Fruit fly (Drosophila melanogaster) Kc167 (cell line): ENCODE measurements around the gene CG42302.

Experiments
- Myc ChIP-seq: fragments of >200 bp; optimal IDR thresholded peaks from 2 replicates; lab custom pipeline; 2017; ENCODE audit warnings: missing external identifiers
- Sin3A ChIP-seq: fragments of >200 bp; optimal IDR thresholded peaks from 2 replicates; lab custom pipeline; 2018; ENCODE audit warnings: missing external identifiers
- h ChIP-seq: fragments of >200 bp; optimal IDR thresholded peaks from 3 replicates; lab custom pipeline; 2018; ENCODE audit warnings: missing external identifiers
- insv ChIP-seq: fragments of >200 bp; optimal IDR thresholded peaks from 3 replicates; lab custom pipeline; 2018; ENCODE audit warnings: missing external identifiers
- psq ChIP-seq: fragments of >200 bp; optimal IDR thresholded peaks from 2 replicates; lab custom pipeline; 2017; ENCODE audit warnings: missing external identifiers
- ttk ChIP-seq: sonication (Bioruptor generic); optimal IDR thresholded peaks from 2 replicates; lab custom pipeline; 2017; ENCODE audit warnings: missing external identifiers

Gene CG42302

dm6 chrX:18725572-18725971 is at the start of gene CG42302:
CG42302 (minus strand) TSS chrX:18725672.
- TF ChIP-seq Myc (lab: Kevin White, UChicago) (no peak), h (lab: Kevin White, UChicago) (no peak), ttk (lab: Kevin White, UChicago) (no peak), psq (lab: Kevin White, UChicago) (no peak), insv (lab: Kevin White, UChicago) (no peak), Sin3A (lab: Kevin White, UChicago) (no peak)

DNA sequence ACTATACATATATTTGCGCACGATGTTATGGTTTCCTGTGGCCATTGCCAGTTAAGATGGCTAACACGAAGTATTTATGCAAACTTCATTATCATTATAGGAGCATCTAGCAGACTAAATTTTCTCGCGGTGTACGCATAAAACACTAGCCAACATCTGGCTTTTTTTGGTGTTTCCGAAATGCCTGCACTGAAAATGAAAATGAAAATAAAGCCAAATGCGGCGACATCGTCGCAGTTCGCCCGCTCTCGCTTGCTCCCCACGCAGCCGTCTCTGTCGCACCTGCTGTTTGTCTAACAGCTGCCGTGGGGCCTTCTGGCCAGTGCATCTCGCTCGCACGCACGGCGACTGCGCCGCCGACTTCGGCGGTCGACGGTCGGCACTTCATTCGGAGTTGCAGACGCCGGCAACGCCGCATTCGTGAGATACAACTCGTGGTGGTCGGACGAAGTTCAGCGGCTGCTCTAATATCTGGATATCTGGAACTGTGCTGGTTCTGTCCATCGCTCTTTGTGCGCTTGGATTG is 49.4 kb upstream of the CG42302 start, which contains the start of gene CG6891:
TSS of gene CG6891 (plus strand) at position 411 of the 526 bp plus-strand sequence.
- TF ChIP-seq insv (lab: Kevin White, UChicago) (no peak), h (lab: Kevin White, UChicago) (no peak), Sin3A (lab: Kevin White, UChicago) (no peak), ttk (lab: Kevin White, UChicago) (no peak)

DNA sequence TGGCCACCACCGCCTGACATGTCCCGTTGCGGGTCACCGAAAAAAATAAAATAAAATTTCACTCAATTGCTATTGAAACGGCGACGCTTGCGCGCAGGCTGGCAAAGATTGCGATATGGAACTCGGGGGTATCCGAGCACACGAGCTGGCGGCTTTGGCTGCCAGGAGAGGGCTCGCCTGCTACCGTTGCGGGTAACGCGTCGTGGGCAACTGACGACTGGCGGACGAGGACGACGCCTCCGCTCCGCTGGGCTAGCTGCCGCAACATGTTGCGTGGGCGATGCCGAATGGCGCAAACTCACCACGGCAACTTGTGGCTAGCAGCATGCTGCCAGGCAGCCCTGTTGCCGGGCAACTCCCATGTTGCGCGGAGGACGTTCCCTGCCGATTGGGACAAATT is 48.3 kb upstream of the CG42302 start, which contains the start of gene CCKLR-17D3:
TSS of gene CCKLR-17D3 (minus strand) at position 211 of the 400 bp plus-strand sequence.
- TF ChIP-seq ttk (lab: Kevin White, UChicago), result no peak
- TF ChIP-seq psq (lab: Kevin White, UChicago), result no peak
- no peak for TF ChIP-seq Sin3A (lab: Kevin White, UChicago)
- TF ChIP-seq insv (lab: Kevin White, UChicago), result no peak
- no peak for TF ChIP-seq h (lab: Kevin White, UChicago)
- no peak for TF ChIP-seq Myc (lab: Kevin White, UChicago)

dm6 chrX:18771995-18772394 is 46.5 kb upstream of the CG42302 start:
- no peak for TF ChIP-seq Sin3A (lab: Kevin White, UChicago)
- no peak for TF ChIP-seq h (lab: Kevin White, UChicago)
- TF ChIP-seq psq (lab: Kevin White, UChicago), result no peak
- TF ChIP-seq ttk (lab: Kevin White, UChicago), result no peak
- TF ChIP-seq insv (lab: Kevin White, UChicago), result no peak
- TF ChIP-seq Myc (lab: Kevin White, UChicago), result no peak

- no peak for TF ChIP-seq psq (lab: Kevin White, UChicago)
- no peak for TF ChIP-seq insv (lab: Kevin White, UChicago)
- no peak for TF ChIP-seq Sin3A (lab: Kevin White, UChicago)
- no peak for TF ChIP-seq ttk (lab: Kevin White, UChicago)
- TF ChIP-seq Myc (lab: Kevin White, UChicago), result no peak
- no peak for TF ChIP-seq h (lab: Kevin White, UChicago)
Measured at dm6 chrX:18771356-18771755, 45.9 kb upstream of the CG42302 start.

DNA sequence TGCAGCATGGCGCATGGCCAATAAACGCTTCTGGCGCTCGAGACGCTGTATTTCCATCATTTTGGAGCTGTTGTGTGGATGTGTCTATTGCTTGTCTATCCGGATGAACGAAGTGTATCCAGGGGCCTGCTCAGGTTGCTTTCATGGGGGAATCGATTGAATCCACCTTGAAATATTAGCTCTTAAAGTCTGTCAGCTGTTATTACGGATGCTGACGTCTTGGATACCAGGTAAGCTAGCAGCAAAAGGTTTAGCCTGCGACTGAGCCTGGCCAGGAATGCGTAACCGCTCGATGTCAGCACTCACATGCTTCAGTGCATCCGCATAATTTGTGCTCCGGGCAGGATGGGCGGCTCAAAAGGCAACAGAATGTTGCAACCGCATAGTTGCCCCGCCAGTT is 22.7 kb upstream of the CG42302 start, which contains the start of gene CG12609:
TSS of gene CG12609 (minus strand) at position 101 of the 400 bp plus-strand sequence.
- TF ChIP-seq ttk (lab: Kevin White, UChicago), result no peak
- no peak for TF ChIP-seq psq (lab: Kevin White, UChicago)
- no peak for TF ChIP-seq insv (lab: Kevin White, UChicago)
- TF ChIP-seq h (lab: Kevin White, UChicago), result no peak
- TF ChIP-seq Sin3A (lab: Kevin White, UChicago), result no peak
- no peak for TF ChIP-seq Myc (lab: Kevin White, UChicago)

DNA sequence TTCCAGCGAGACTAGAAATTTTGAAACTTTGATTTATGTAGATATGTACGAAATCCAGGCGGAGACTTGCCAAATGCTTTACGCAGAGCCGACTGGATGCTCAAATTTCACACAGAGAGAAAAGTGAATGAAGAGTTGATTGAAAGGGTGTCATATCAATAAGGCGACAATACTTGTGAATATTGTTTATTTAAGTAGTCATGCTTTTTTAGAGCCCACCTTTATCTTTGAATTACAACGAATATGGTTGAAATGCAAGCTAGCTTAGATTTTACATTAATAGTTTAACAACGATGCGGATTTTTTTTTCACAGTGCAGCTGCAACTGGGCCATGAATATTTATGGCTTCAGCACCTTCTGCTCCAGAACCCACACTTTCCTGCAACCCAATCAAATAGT is 14.3 kb upstream of the CG42302 start, which contains the start of gene CG6873:
TSS of gene CG6873 (minus strand) at position 101 of the 400 bp plus-strand sequence.
- TF ChIP-seq insv (lab: Kevin White, UChicago) (no peak), Sin3A (lab: Kevin White, UChicago) (no peak), psq (lab: Kevin White, UChicago) (no peak), h (lab: Kevin White, UChicago) (no peak), ttk (lab: Kevin White, UChicago) (no peak), Myc (lab: Kevin White, UChicago) (no peak)

DNA sequence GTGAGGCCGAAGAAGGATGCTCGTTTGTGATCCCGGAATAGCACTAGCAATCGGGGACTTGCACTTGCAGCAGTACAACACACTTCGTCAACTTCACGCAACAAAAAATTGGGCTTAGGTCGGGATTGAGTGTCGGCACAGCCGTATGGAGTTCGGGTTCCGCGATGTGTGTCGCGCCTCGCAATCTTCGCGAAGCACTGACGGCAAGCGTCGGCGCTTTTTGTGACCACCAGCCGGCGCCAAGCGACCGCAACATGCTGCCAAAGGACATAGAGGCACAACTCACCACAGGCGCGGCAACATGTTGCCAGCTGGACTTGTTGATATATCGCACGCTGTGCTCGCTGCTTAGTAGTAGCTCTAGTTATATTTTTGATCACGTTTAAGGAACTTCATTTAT is 798 bp upstream of the CG42302 start, which contains the start of gene CCKLR-17D1:
TSS of gene CCKLR-17D1 (minus strand) at position 303 of the 400 bp plus-strand sequence.
- no peak for TF ChIP-seq insv (lab: Kevin White, UChicago)
- TF ChIP-seq ttk (lab: Kevin White, UChicago), result no peak
- TF ChIP-seq psq (lab: Kevin White, UChicago), result no peak
- no peak for TF ChIP-seq h (lab: Kevin White, UChicago)
- TF ChIP-seq Myc (lab: Kevin White, UChicago), result no peak
- TF ChIP-seq Sin3A (lab: Kevin White, UChicago), result no peak

DNA sequence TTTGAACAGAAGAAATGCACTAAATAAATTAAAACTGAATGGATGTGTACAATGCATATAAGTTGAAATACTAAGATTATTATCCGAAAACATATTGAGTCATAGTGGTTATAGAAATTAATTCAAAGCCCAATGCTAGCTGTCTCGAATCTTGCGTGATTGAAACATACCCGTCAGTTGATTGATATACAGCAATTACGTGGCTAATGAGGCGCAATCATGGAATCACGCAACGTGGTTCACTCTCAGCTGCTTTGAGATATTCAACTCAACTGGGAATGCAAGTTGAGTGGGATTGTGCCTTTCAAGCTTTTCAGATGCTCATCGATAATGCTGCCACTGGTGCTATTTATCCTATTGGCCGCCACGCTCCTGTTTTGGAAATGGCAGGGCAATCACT is 15.9 kb downstream of the CG42302 start, which contains the start of gene Cyp308a1:
TSS of gene Cyp308a1 (plus strand) at position 301 of the 400 bp plus-strand sequence.
- TF ChIP-seq h (lab: Kevin White, UChicago) (no peak), psq (lab: Kevin White, UChicago) (no peak), Sin3A (lab: Kevin White, UChicago) (no peak), insv (lab: Kevin White, UChicago) (no peak), ttk (lab: Kevin White, UChicago) (no peak), Myc (lab: Kevin White, UChicago) (no peak)

- TF ChIP-seq Sin3A (lab: Kevin White, UChicago) (no peak), h (lab: Kevin White, UChicago) (no peak), Myc (lab: Kevin White, UChicago) (no peak), psq (lab: Kevin White, UChicago) (no peak), insv (lab: Kevin White, UChicago) (no peak), ttk (lab: Kevin White, UChicago) (no peak)
Measured at dm6 chrX:18703875-18704274, 21.6 kb downstream of the CG42302 start.

- TF ChIP-seq ttk (lab: Kevin White, UChicago), result no peak
- TF ChIP-seq psq (lab: Kevin White, UChicago), result no peak
- TF ChIP-seq Myc (lab: Kevin White, UChicago), result no peak
- TF ChIP-seq Sin3A (lab: Kevin White, UChicago), result no peak
- TF ChIP-seq insv (lab: Kevin White, UChicago), result no peak
- no peak for TF ChIP-seq h (lab: Kevin White, UChicago)
Measured at dm6 chrX:18702245-18702644, 23.2 kb downstream of the CG42302 start.
